Fruit fly (Drosophila melanogaster): ENCODE results near the gene pns.

Gene pns

DNA sequence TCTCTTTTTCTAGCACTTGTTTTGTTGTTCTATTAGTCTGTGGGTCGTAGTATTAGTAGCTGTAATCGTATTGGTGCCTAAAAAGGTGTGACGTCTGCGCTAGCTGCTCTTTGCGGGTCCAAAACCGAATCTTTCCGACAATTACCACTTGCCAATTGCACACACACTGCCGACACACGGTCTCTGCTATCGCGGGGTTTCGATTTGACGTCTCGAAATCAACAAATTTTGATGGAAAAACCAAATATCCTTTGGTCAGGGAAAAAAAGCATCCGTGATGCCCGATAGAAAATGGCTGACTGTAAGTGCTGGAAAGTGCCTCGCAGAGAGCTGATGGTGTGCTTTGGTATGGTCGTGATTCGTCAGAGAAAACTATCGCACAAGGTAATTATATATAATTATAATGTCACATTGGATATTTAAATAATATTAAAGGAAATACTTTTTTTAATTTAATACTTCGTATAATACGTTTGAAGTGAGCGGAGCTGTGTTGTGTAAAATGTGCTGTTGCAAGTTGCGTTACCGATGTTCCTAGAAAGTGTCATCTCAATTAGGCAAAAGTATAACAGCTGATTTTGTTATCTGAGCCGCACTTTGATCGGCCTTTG, 21.3 kb downstream of the pns start, which contains the start of the genes Pex10 and CG12099 (continued):
- TF ChIP-seq CG10654 (GFP tag; optimal IDR thresholded peaks at IDR 0.05) (peak; percentile 87), Side (GFP tag; optimal IDR thresholded peaks at IDR 0.05) (peak; percentile 48), Ravus (GFP tag; IDR thresholded peaks at IDR 0.05) (peak; percentile 72), bowl (GFP tag; IDR thresholded peaks at IDR 0.05) (peak; percentile 64; the same call in 1 of the 2 replicates), Dfd (GFP tag; optimal IDR thresholded peaks at IDR 0.05) (no peak), Eip74EF (GFP tag; optimal IDR thresholded peaks at IDR 0.05) (no peak), CG7987 (GFP tag; optimal IDR thresholded peaks at IDR 0.05) (peak; percentile 76), CG4360 (GFP tag; IDR thresholded peaks at IDR 0.05) (no peak), Mrtf (GFP tag; IDR thresholded peaks at IDR 0.05) (peak; percentile 84; the same call in 2 of the 3 replicates), fru (optimal IDR thresholded peaks at IDR 0.05) (no peak), Chrac-16 (GFP tag; optimal IDR thresholded peaks at IDR 0.05) (peak; percentile 91), slbo (GFP tag; IDR thresholded peaks at IDR 0.05) (peak; percentile 97), E2f1 (GFP tag; IDR thresholded peaks at IDR 0.05) (peak; percentile 84), HHEX (GFP tag; optimal IDR thresholded peaks at IDR 0.05) (peak; percentile 76), caup (GFP tag; optimal IDR thresholded peaks at IDR 0.05; ENCODE audit: severe bottlenecking) (peak; percentile 88), CG13287 (GFP tag; IDR thresholded peaks at IDR 0.05; ENCODE audit: partially characterized antibody) (peak; percentile 95), CG10366 (GFP tag; IDR thresholded peaks at IDR 0.05) (peak; percentile 92), CG2202 (tag; optimal IDR thresholded peaks at IDR 0.05) (peak; percentile 69), Atf6 (GFP tag; IDR thresholded peaks at IDR 0.05) (peak; percentile 91), Deaf1 (tag; optimal IDR thresholded peaks at IDR 0.05) (no peak), CG11398 (GFP tag; optimal IDR thresholded peaks at IDR 0.05) (no peak), pnt (GFP tag; optimal IDR thresholded peaks at IDR 0.05) (peak; percentile 65), Meics (GFP tag; optimal IDR thresholded peaks at IDR 0.05) (peak; percentile 84), CG11723 (GFP tag; optimal IDR thresholded peaks at IDR 0.05) (peak; percentile 66), Jarid2 (GFP tag; optimal IDR thresholded peaks at IDR 0.05) (peak; percentile 61), pfk (GFP tag; optimal IDR thresholded peaks at IDR 0.05) (peak; percentile 42), Dref (GFP tag; IDR thresholded peaks at IDR 0.05) (peak; percentile 52), C15 (GFP tag; IDR thresholded peaks at IDR 0.05) (peak; percentile 70; the same call in 2 of the 3 replicates), row (GFP tag; IDR thresholded peaks at IDR 0.05) (peak; percentile 98), rib (GFP tag; IDR thresholded peaks at IDR 0.05) (peak; percentile 85), CG9609 (GFP tag; optimal IDR thresholded peaks at IDR 0.05) (peak; percentile 58), Pdp1 (GFP tag; optimal IDR thresholded peaks at IDR 0.05) (peak; percentile 53 to 74), nerfin-1 (tag; optimal IDR thresholded peaks at IDR 0.05) (peak; percentile 82), tin (GFP tag; optimal IDR thresholded peaks at IDR 0.05) (peak; percentile 91), Poxn (GFP tag; IDR thresholded peaks at IDR 0.05) (peak; percentile 73), Nf-YC (tag; optimal IDR thresholded peaks at IDR 0.05) (peak; percentile 86), HLHmδ (GFP tag; optimal IDR thresholded peaks at IDR 0.05) (no peak), abd-A (tag; optimal IDR thresholded peaks at IDR 0.05) (no peak), grn (GFP tag; optimal IDR thresholded peaks at IDR 0.05) (peak; percentile 74), ind (GFP tag; optimal IDR thresholded peaks at IDR 0.05) (peak; percentile 91), Adf1 (GFP tag; IDR thresholded peaks at IDR 0.05) (peak; percentile 75), ttk (GFP tag; IDR thresholded peaks at IDR 0.05) (peak; percentile 83), CoRest (tag; optimal IDR thresholded peaks at IDR 0.05) (peak; percentile 93), ewg (GFP tag; optimal IDR thresholded peaks at IDR 0.05) (peak; percentile 67), CG5953 (GFP tag; IDR thresholded peaks at IDR 0.05) (peak; percentile 68), tio (GFP tag; optimal IDR thresholded peaks at IDR 0.05) (no peak), sens (GFP tag) (peak; percentile 98), sens-2 (GFP tag; IDR thresholded peaks at IDR 0.05) (peak; percentile 86), dimm (GFP tag; IDR thresholded peaks at IDR 0.05) (no peak), CG8765 (GFP tag; IDR thresholded peaks at IDR 0.05) (peak; percentile 87), gem (tag; optimal IDR thresholded peaks at IDR 0.05) (peak; percentile 93)

Data from whole organism, embryonic.